Fruit fly (Drosophila melanogaster): Measurements from ENCODE around the gene CG13722.

Gene CG13722

DNA sequence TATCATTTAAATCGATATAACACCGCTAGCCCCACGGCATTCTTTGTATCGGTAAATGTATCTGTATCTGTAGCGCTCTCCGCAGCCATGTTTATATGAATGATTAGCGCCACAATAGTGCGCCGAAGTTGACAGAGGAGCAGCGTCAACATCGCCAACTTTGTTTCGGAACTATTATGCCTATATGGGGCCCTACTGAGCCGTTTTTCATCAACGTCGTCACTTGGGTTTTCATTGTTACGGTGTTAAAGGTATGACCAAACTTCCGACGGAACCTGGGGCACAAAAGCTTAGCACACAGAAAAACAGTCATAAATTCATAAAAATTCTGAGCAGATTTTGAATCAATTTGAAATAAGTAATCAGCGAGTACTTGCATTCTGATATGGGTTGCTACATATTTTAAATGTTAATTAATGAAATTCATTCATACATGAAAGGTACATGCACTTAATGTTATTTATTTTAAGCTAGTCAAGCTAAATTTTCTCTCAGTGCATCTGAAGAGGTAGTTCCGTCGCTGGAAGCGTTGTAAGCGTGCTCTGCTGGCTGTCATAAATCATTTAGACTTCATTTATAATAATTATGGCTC lies 29.2 kb downstream of the CG13722 start, which contains the start of gene CG15023 (continued):
- TF ChIP-seq disco-r (GFP tag; optimal IDR thresholded peaks at IDR 0.05) (no peak), CG30403 (GFP tag; optimal IDR thresholded peaks at IDR 0.05) (peak; percentile 19), Pdp1 (GFP tag; optimal IDR thresholded peaks at IDR 0.05) (peak; percentile 4 to 37), Hmr (GFP tag; optimal IDR thresholded peaks at IDR 0.05) (peak; percentile 41), E2f1 (GFP tag; IDR thresholded peaks at IDR 0.05) (0 out of 2 replicates have a peak, but pooled peaks have one; percentile 17), CG9437 (GFP tag; optimal IDR thresholded peaks at IDR 0.05) (peak; percentile 14), CG31441 (GFP tag; IDR thresholded peaks at IDR 0.05) (0 out of 2 replicates have a peak, but pooled peaks have one; percentile 26), CoRest (tag; optimal IDR thresholded peaks at IDR 0.05) (peak; percentile 35), dmrt99B (tag; optimal IDR thresholded peaks at IDR 0.05) (peak; percentile 34), TFAM (GFP tag; optimal IDR thresholded peaks at IDR 0.05) (no peak), Hr51 (GFP tag; optimal IDR thresholded peaks at IDR 0.05) (peak in 1 of 2 experiments; percentile 48), CG8924 (tag; optimal IDR thresholded peaks at IDR 0.05) (peak; percentile 19), esg (GFP tag; conservative IDR thresholded peaks at IDR 0.05) (peak; percentile 30), BtbVII (GFP tag; optimal IDR thresholded peaks at IDR 0.05) (peak; percentile 38), hkb (optimal IDR thresholded peaks at IDR 0.05) (no peak), hkb (GFP tag; IDR thresholded peaks at IDR 0.05) (0 out of 2 replicates have a peak, but pooled peaks have one; percentile 9), CG2120 (GFP tag; optimal IDR thresholded peaks at IDR 0.05) (peak; percentile 35), pum (GFP tag; optimal IDR thresholded peaks at IDR 0.05) (no peak), E2f2 (GFP tag; IDR thresholded peaks at IDR 0.05) (0 out of 2 replicates have a peak, but pooled peaks have one; percentile 7), ranshi (GFP tag; IDR thresholded peaks at IDR 0.05) (peak; percentile 23; the same call in 1 of the 2 replicates), Ets65A (GFP tag) (peak; percentile 12), CG16813 (GFP tag; IDR thresholded peaks at IDR 0.05; ENCODE audit: partially characterized antibody) (no peak), dysf (GFP tag; IDR thresholded peaks at IDR 0.05) (peak; percentile 69; the same call in 2 of the 3 replicates), onecut (GFP tag; IDR thresholded peaks at IDR 0.05) (peak; percentile 51; the same call in 1 of the 2 replicates), cas (GFP tag; IDR thresholded peaks at IDR 0.05) (no peak), CG15514 (GFP tag; optimal IDR thresholded peaks at IDR 0.05) (peak; percentile 36), prd (optimal IDR thresholded peaks at IDR 0.05) (no peak), prd (GFP tag; IDR thresholded peaks at IDR 0.05) (0 out of 3 replicates have a peak, but pooled peaks have one; percentile 21), CG6689 (GFP tag; IDR thresholded peaks at IDR 0.05) (peak; percentile 25; the same call in 1 of the 2 replicates), Sox102F (GFP tag; optimal IDR thresholded peaks at IDR 0.05) (peak; percentile 19), pan (optimal IDR thresholded peaks at IDR 0.05) (no peak), pan (GFP tag; optimal IDR thresholded peaks at IDR 0.05 in 1 of 2, IDR thresholded peaks at IDR 0.05 in 1 of 2) (no peak), crc (GFP tag; optimal IDR thresholded peaks at IDR 0.05) (no peak), CG15479 (GFP tag; optimal IDR thresholded peaks at IDR 0.05) (no peak), wdn (GFP tag; IDR thresholded peaks at IDR 0.05) (no peak), CG15269 (tag; optimal IDR thresholded peaks at IDR 0.05) (peak; percentile 67), CG1602 (GFP tag; optimal IDR thresholded peaks at IDR 0.05) (no peak), Sox100B (GFP tag; optimal IDR thresholded peaks at IDR 0.05) (peak; percentile 0), MBD-R2 (GFP tag; IDR thresholded peaks at IDR 0.05) (peak; percentile 31; the same call in 1 of the 2 replicates), CG1603 (tag; optimal IDR thresholded peaks at IDR 0.05) (peak; percentile 2), mam (GFP tag; optimal IDR thresholded peaks at IDR 0.05) (no peak), CG13894 (tag; optimal IDR thresholded peaks at IDR 0.05) (peak; percentile 7), CG32767 (GFP tag; IDR thresholded peaks at IDR 0.05) (0 out of 2 replicates have a peak, but pooled peaks have one; percentile 18), Scr (GFP tag; IDR thresholded peaks at IDR 0.05; ENCODE audit: partially characterized antibody) (no peak), CG12769 (tag; optimal IDR thresholded peaks at IDR 0.05) (peak; percentile 16), CG3281 (GFP tag; optimal IDR thresholded peaks at IDR 0.05) (peak; percentile 35), Fer1 (GFP tag; optimal IDR thresholded peaks at IDR 0.05) (peak; percentile 45), CG2889 (GFP tag; IDR thresholded peaks at IDR 0.05) (0 out of 3 replicates have a peak, but pooled peaks have one; percentile 31), nerfin-1 (tag; optimal IDR thresholded peaks at IDR 0.05) (no peak)
